Fruit fly (Drosophila melanogaster) whole organism, embryonic: ENCODE measurements around the gene Hr83.

ENCODE experiments used
- Ada2b ChIP-seq: fragments of 200-800 bp; sonication (Bioruptor generic); IDR thresholded peaks from 2 replicates; pipeline ENCODE4 v1.3.6; 2022; ENCODE audit warnings: missing biosample characterization, missing genetic modification characterization
- Aef1 ChIP-seq: fragments of 200-800 bp; sonication (Bioruptor generic); IDR thresholded peaks from 3 replicates; pipeline ENCODE4 v1.3.6; 2022; ENCODE audit warnings: missing biosample characterization, missing genetic modification characterization
- Asciz ChIP-seq: fragments of 200-800 bp; sonication (Bioruptor generic); optimal IDR thresholded peaks from 2 replicates; lab custom pipeline; 2017; ENCODE audit warnings: missing biosample characterization, mild to moderate bottlenecking, missing genetic modification characterization, missing genetic modification reagents
- Atf-2 ChIP-seq: fragments of 200-800 bp; sonication (Bioruptor generic); optimal IDR thresholded peaks from 2 replicates; lab custom pipeline; 2016; ENCODE audit warnings: missing biosample characterization, missing genetic modification characterization
- Bdp1 ChIP-seq: fragments of 200-800 bp; sonication (Bioruptor generic); optimal IDR thresholded peaks from 3 replicates; lab custom pipeline; 2016; ENCODE audit warnings: missing biosample characterization, missing genetic modification characterization
- CG10147 ChIP-seq: fragments of 200-800 bp; sonication (Bioruptor generic); optimal IDR thresholded peaks from 2 replicates; lab custom pipeline; 2019; ENCODE audit warnings: missing biosample characterization, mild to moderate bottlenecking, missing genetic modification characterization, moderate library complexity
- CG10462 ChIP-seq: fragments of 200-800 bp; sonication (Bioruptor generic); optimal IDR thresholded peaks from 2 replicates; lab custom pipeline; 2016; ENCODE audit warnings: missing biosample characterization, missing genetic modification characterization
- CG11695 ChIP-seq: fragments of 200-800 bp; sonication (Bioruptor generic); IDR thresholded peaks from 3 replicates; pipeline ENCODE4 v1.3.6; 2022; ENCODE audit warnings: missing biosample characterization, missing genetic modification characterization
- CG12155 ChIP-seq: fragments of 200-800 bp; sonication (Bioruptor generic); optimal IDR thresholded peaks from 3 replicates; lab custom pipeline; 2016; ENCODE audit warnings: missing biosample characterization, missing genetic modification characterization
- CG13287 ChIP-seq: fragments of 200-800 bp; sonication (Bioruptor generic); IDR thresholded peaks from 2 replicates; pipeline ENCODE4 v1.3.6; 2022; ENCODE audit warnings: missing biosample characterization, missing genetic modification characterization; ENCODE audit not compliant: partially characterized antibody
- CG1602 ChIP-seq: fragments of 200-800 bp; sonication (Bioruptor generic); optimal IDR thresholded peaks from 3 replicates; lab custom pipeline; 2016; ENCODE audit warnings: missing biosample characterization, missing genetic modification characterization
- CG16863 ChIP-seq: fragments of 200-800 bp; sonication (Bioruptor generic); optimal IDR thresholded peaks from 3 replicates; lab custom pipeline; 2016; ENCODE audit warnings: missing biosample characterization, missing genetic modification characterization
- CG17385 ChIP-seq: fragments of 200-800 bp; sonication (Bioruptor generic); optimal IDR thresholded peaks from 3 replicates; lab custom pipeline; 2018; ENCODE audit warnings: missing biosample characterization, mild to moderate bottlenecking, missing genetic modification characterization
- CG18599 ChIP-seq: fragments of 200-800 bp; sonication (Bioruptor generic); optimal IDR thresholded peaks from 3 replicates; lab custom pipeline; 2017; ENCODE audit warnings: missing biosample characterization, missing genetic modification characterization, mild to moderate bottlenecking, moderate library complexity, missing genetic modification reagents
- CG32767 ChIP-seq: fragments of 200-800 bp; sonication (Bioruptor generic); IDR thresholded peaks from 2 replicates; pipeline ENCODE4 v1.3.6; 2022; ENCODE audit warnings: missing biosample characterization, missing genetic modification characterization
- CG6683 ChIP-seq: fragments of 200-800 bp; sonication (Bioruptor generic); optimal IDR thresholded peaks from 2 replicates; lab custom pipeline; 2017; ENCODE audit warnings: missing biosample characterization, mild to moderate bottlenecking, missing genetic modification characterization, missing genetic modification reagents
- CG6854 ChIP-seq: fragments of 200-800 bp; sonication (Bioruptor generic); optimal IDR thresholded peaks from 3 replicates; lab custom pipeline; 2017; ENCODE audit warnings: missing biosample characterization, mild to moderate bottlenecking, missing genetic modification characterization
- CG7372 ChIP-seq: fragments of 200-800 bp; sonication (Bioruptor generic); IDR thresholded peaks from 2 replicates; pipeline ENCODE4 v1.3.6; 2022; ENCODE audit warnings: missing biosample characterization, missing genetic modification characterization
- CG7786 ChIP-seq: fragments of 200-800 bp; sonication (Bioruptor generic); optimal IDR thresholded peaks from 2 replicates; lab custom pipeline; 2016; ENCODE audit warnings: missing biosample characterization, missing genetic modification characterization
- CG9727 ChIP-seq: fragments of 200-800 bp; sonication (Bioruptor generic); optimal IDR thresholded peaks from 3 replicates; lab custom pipeline; 2017; ENCODE audit warnings: missing biosample characterization, mild to moderate bottlenecking, missing genetic modification characterization
- Camta ChIP-seq: fragments of 200-800 bp; sonication (Bioruptor generic); optimal IDR thresholded peaks from 2 replicates; lab custom pipeline; 2016; ENCODE audit warnings: missing biosample characterization, missing genetic modification characterization
- CrebB ChIP-seq: fragments of 200-800 bp; sonication (Bioruptor generic); optimal IDR thresholded peaks from 3 replicates; lab custom pipeline; 2018; ENCODE audit warnings: missing biosample characterization, mild to moderate bottlenecking, missing genetic modification characterization
- Dip3 ChIP-seq: fragments of 200-800 bp; sonication (Bioruptor generic); optimal IDR thresholded peaks from 3 replicates; lab custom pipeline; 2016; ENCODE audit warnings: missing biosample characterization, missing genetic modification characterization
- Doc2 ChIP-seq: fragments of 200-800 bp; sonication (Bioruptor generic); IDR thresholded peaks from 2 replicates; pipeline ENCODE4 v1.3.6; 2022; ENCODE audit warnings: missing biosample characterization, missing genetic modification characterization
- Fer1 ChIP-seq: fragments of 200-800 bp; sonication (Bioruptor generic); optimal IDR thresholded peaks from 2 replicates; lab custom pipeline; 2017; ENCODE audit warnings: missing biosample characterization, mild to moderate bottlenecking, missing genetic modification characterization
- H2.0 ChIP-seq: fragments of 200-800 bp; sonication (Bioruptor generic); IDR thresholded peaks from 2 replicates; pipeline ENCODE4 v1.3.6; 2022; ENCODE audit warnings: missing biosample characterization, missing genetic modification characterization
- HHEX ChIP-seq: fragments of 200-800 bp; sonication (Bioruptor generic); optimal IDR thresholded peaks from 3 replicates; lab custom pipeline; 2017; ENCODE audit warnings: missing biosample characterization, mild to moderate bottlenecking, missing genetic modification characterization, missing genetic modification reagents
- HLHmδ ChIP-seq: fragments of 200-800 bp; sonication (Bioruptor generic); optimal IDR thresholded peaks from 2 replicates; lab custom pipeline; 2018; ENCODE audit warnings: missing biosample characterization, mild to moderate bottlenecking, missing genetic modification characterization, moderate library complexity
- Hsf ChIP-seq: fragments of 200-800 bp; sonication (Bioruptor generic); optimal IDR thresholded peaks from 3 replicates; lab custom pipeline; 2016; ENCODE audit warnings: missing biosample characterization, missing genetic modification characterization
- Nf-YA ChIP-seq: fragments of 200-800 bp; sonication (Bioruptor generic); IDR thresholded peaks from 2 replicates; pipeline ENCODE4 v1.3.6; 2022; ENCODE audit warnings: missing biosample characterization, missing genetic modification characterization
- Pdp1 ChIP-seq, 2 experiments: fragments of 200-800 bp; sonication (Bioruptor generic); optimal IDR thresholded peaks; 3 replicates each; lab custom pipeline; 2016; ENCODE audit warnings: missing biosample characterization in 2 of 2, missing genetic modification characterization in 2 of 2, mild to moderate bottlenecking in 1 of 2, moderate library complexity in 1 of 2
- Ravus ChIP-seq: fragments of 200-800 bp; sonication (Bioruptor generic); IDR thresholded peaks from 2 replicates; pipeline ENCODE4 v1.3.6; 2022; ENCODE audit warnings: missing biosample characterization, missing genetic modification characterization
- Sry-δ ChIP-seq: fragments of 200-800 bp; sonication (Bioruptor generic); optimal IDR thresholded peaks from 2 replicates; lab custom pipeline; 2016; ENCODE audit warnings: missing biosample characterization, missing genetic modification characterization
- Taf1 ChIP-seq: fragments of 200-800 bp; sonication (Bioruptor generic); IDR thresholded peaks from 2 replicates; pipeline ENCODE4 v1.3.6; 2022; ENCODE audit warnings: missing biosample characterization, missing genetic modification characterization
- al ChIP-seq: fragments of 200-800 bp; sonication (Bioruptor generic); IDR thresholded peaks from 2 replicates; pipeline ENCODE4 v1.3.6; 2022; ENCODE audit warnings: missing biosample characterization, missing genetic modification characterization
- ase ChIP-seq: fragments of 200-800 bp; sonication (Bioruptor generic); IDR thresholded peaks from 3 replicates; pipeline ENCODE4 v1.3.6; 2022; ENCODE audit warnings: missing biosample characterization, missing genetic modification characterization
- ash1 ChIP-seq: fragments of 200-800 bp; sonication (Bioruptor generic); optimal IDR thresholded peaks from 2 replicates; lab custom pipeline; 2018; ENCODE audit warnings: missing biosample characterization, mild to moderate bottlenecking, missing genetic modification characterization
- ato ChIP-seq: fragments of 200-800 bp; sonication (Bioruptor generic); IDR thresholded peaks from 2 replicates; pipeline ENCODE4 v1.3.6; 2022; ENCODE audit warnings: missing biosample characterization, missing genetic modification characterization; ENCODE audit not compliant: partially characterized antibody
- bbx ChIP-seq: fragments of 200-800 bp; sonication (Bioruptor generic); IDR thresholded peaks from 2 replicates; pipeline ENCODE4 v1.3.6; 2022; ENCODE audit warnings: missing biosample characterization, missing genetic modification characterization; ENCODE audit not compliant: partially characterized antibody
- crp ChIP-seq, 2 experiments: fragments of 200-800 bp; sonication (Bioruptor generic); optimal IDR thresholded peaks; 2 replicates in 1 of 2; 3 replicates in 1 of 2; lab custom pipeline; 2017; ENCODE audit warnings: missing biosample characterization in 2 of 2, missing genetic modification characterization in 2 of 2, mild to moderate bottlenecking in 1 of 2, moderate library complexity in 1 of 2
- esg ChIP-seq: fragments of 200-800 bp; sonication (Bioruptor generic); conservative IDR thresholded peaks from 2 replicates; pipeline ENCODE4 v1.3.6; 2022; ENCODE audit warnings: missing biosample characterization, missing genetic modification characterization
- eve ChIP-seq, 2 experiments: fragments of >200 bp; optimal IDR thresholded peaks; 2 replicates each; lab custom pipeline; 2017; ENCODE audit warnings: missing biosample characterization in 2 of 2, missing genetic modification characterization in 2 of 2
- gcm ChIP-seq: fragments of 200-800 bp; sonication (Bioruptor generic); optimal IDR thresholded peaks from 2 replicates; lab custom pipeline; 2019; ENCODE audit warnings: missing biosample characterization, mild to moderate bottlenecking, missing genetic modification characterization, moderate library complexity
- jumu ChIP-seq: fragments of 200-800 bp; sonication (Bioruptor generic); optimal IDR thresholded peaks from 3 replicates; lab custom pipeline; 2016; ENCODE audit warnings: missing biosample characterization, missing genetic modification characterization
- kay ChIP-seq: fragments of 200-800 bp; sonication (Bioruptor generic); optimal IDR thresholded peaks from 2 replicates; lab custom pipeline; 2016; ENCODE audit warnings: missing biosample characterization, missing genetic modification characterization
- lilli ChIP-seq: fragments of 200-800 bp; sonication (Bioruptor generic); optimal IDR thresholded peaks from 3 replicates; lab custom pipeline; 2016; ENCODE audit warnings: missing biosample characterization, missing genetic modification characterization
- maf-S ChIP-seq: fragments of 200-800 bp; sonication (Bioruptor generic); optimal IDR thresholded peaks from 2 replicates; lab custom pipeline; 2016; ENCODE audit warnings: missing biosample characterization, missing genetic modification characterization
- mam ChIP-seq: fragments of 200-800 bp; sonication (Bioruptor generic); optimal IDR thresholded peaks from 3 replicates; lab custom pipeline; 2016; ENCODE audit warnings: missing biosample characterization, missing genetic modification characterization
- sima ChIP-seq: fragments of 200-800 bp; sonication (Bioruptor generic); optimal IDR thresholded peaks from 2 replicates; lab custom pipeline; 2016; ENCODE audit warnings: missing biosample characterization, missing genetic modification characterization
- sr ChIP-seq: fragments of 200-800 bp; sonication (Bioruptor generic); IDR thresholded peaks from 3 replicates; pipeline ENCODE4 v1.3.6; 2022; ENCODE audit warnings: missing biosample characterization, missing genetic modification characterization
- wek ChIP-seq: fragments of 200-800 bp; sonication (Bioruptor generic); optimal IDR thresholded peaks from 3 replicates; lab custom pipeline; 2018; ENCODE audit warnings: missing biosample characterization, mild to moderate bottlenecking, missing genetic modification characterization, moderate library complexity

Hr83 gene

DNA sequence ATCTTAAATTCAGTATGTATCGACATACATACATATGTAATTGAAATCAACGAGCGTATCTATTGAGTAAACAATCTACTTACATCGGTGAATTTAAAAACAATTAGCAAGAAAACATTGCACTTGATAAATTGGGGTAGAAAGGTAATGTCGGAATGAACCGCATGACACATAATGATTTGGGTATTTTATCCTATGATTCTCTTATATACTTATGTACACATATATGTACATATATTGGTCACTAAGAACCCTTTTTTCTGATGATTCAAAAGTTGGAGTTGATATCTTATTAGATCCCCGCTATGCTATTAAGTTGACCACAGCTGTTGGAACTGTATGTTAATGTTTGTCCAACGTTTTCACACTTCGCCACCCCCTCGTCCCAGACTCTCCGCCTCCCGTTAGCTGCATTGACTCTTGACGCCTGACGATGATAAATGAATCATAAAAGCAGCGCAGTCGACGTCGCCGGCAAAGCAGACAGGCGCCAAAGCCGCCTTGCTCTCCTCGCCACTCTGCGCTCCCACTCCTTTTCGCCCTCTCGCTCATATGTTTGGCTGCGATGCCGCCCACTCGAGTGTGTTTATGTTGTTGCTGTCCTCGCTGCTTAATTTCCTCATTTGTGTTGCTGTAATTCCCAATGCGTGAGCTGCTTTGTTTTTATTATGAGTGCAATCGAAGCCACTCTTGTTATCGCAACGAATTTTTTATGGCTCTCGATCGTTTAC, 4.0 kb downstream of the Hr83 start (continued):
- TF ChIP-seq sr (GFP tag; lab: Robert Waterston, UW) = peak; percentile 95
- no peak for TF ChIP-seq CG16863 (GFP tag; lab: Kevin White, UChicago)
- TF ChIP-seq Ravus (GFP tag; lab: Robert Waterston, UW) = no peak
- no peak for TF ChIP-seq H2.0 (GFP tag; lab: Robert Waterston, UW)
- TF ChIP-seq maf-S = no peak
- TF ChIP-seq ato = no peak
- no peak for TF ChIP-seq esg
- no peak for TF ChIP-seq CG7372
- no peak for TF ChIP-seq crp (GFP tag; optimal IDR thresholded peaks at IDR 0.05; lab: Kevin White, UChicago)
- no peak for TF ChIP-seq CG13287 (GFP tag; lab: Robert Waterston, UW)
- peak; percentile 7 for TF ChIP-seq CG17385 (GFP tag; lab: Kevin White, UChicago)
- no peak for TF ChIP-seq bbx (GFP tag; lab: Robert Waterston, UW)
- TF ChIP-seq CG7786 = no peak
- no peak for TF ChIP-seq sima (GFP tag; lab: Kevin White, UChicago)
- TF ChIP-seq HHEX = peak; percentile 20
- no peak for TF ChIP-seq Camta (GFP tag; lab: Kevin White, UChicago)
- TF ChIP-seq Dip3 (GFP tag; lab: Kevin White, UChicago) = no peak
- peak; percentile 33 for TF ChIP-seq Asciz (GFP tag; lab: Kevin White, UChicago)
- TF ChIP-seq Aef1 (GFP tag; lab: Robert Waterston, UW) = no peak
- TF ChIP-seq jumu (GFP tag; lab: Kevin White, UChicago) = peak; percentile 4
- no peak for TF ChIP-seq CG12155 (GFP tag; lab: Kevin White, UChicago)
- TF ChIP-seq CG11695 (GFP tag; lab: Robert Waterston, UW) = 0 out of 3 replicates have a peak, but pooled peaks have one; percentile 19
- TF ChIP-seq al (GFP tag; lab: Robert Waterston, UW) = no peak
- TF ChIP-seq Sry-δ (GFP tag; lab: Kevin White, UChicago) = no peak
- no peak for TF ChIP-seq CG6854
- TF ChIP-seq Atf-2 (GFP tag; lab: Kevin White, UChicago) = no peak
- no peak for TF ChIP-seq CrebB (tag; lab: Kevin White, UChicago)
- no peak for TF ChIP-seq CG6683 (GFP tag; lab: Kevin White, UChicago)
- TF ChIP-seq gcm (GFP tag; lab: Kevin White, UChicago) = no peak
- TF ChIP-seq wek = no peak
- no peak for TF ChIP-seq HLHmδ (GFP tag; lab: Kevin White, UChicago)
- no peak for TF ChIP-seq ash1
- TF ChIP-seq Pdp1 (GFP tag; optimal IDR thresholded peaks at IDR 0.05; lab: Kevin White, UChicago) = no peak
- TF ChIP-seq CG9727 (GFP tag; lab: Kevin White, UChicago) = peak; percentile 7
- TF ChIP-seq CG32767 (GFP tag; lab: Robert Waterston, UW) = no peak
- TF ChIP-seq Hsf (GFP tag; lab: Kevin White, UChicago) = peak; percentile 4
- TF ChIP-seq Ada2b (GFP tag; lab: Robert Waterston, UW) = no peak
- no peak for TF ChIP-seq CG18599
- TF ChIP-seq CG10147 (GFP tag; lab: Kevin White, UChicago) = peak; percentile 5
- no peak for TF ChIP-seq Nf-YA
- TF ChIP-seq kay (GFP tag; lab: Kevin White, UChicago) = peak; percentile 2
- peak; percentile 11 for TF ChIP-seq mam (GFP tag; lab: Kevin White, UChicago)
- no peak for TF ChIP-seq Doc2 (GFP tag; lab: Robert Waterston, UW)
- no peak for TF ChIP-seq Fer1
- TF ChIP-seq Bdp1 (GFP tag; lab: Kevin White, UChicago) = no peak
- peak; percentile 15 for TF ChIP-seq CG1602 (GFP tag; lab: Kevin White, UChicago)
- TF ChIP-seq lilli = no peak
- TF ChIP-seq ase (GFP tag; lab: Robert Waterston, UW) = no peak
- TF ChIP-seq eve (GFP tag; optimal IDR thresholded peaks at IDR 0.05; lab: Kevin White, UChicago) = no peak
- TF ChIP-seq CG10462 (GFP tag; lab: Kevin White, UChicago) = no peak
- TF ChIP-seq Taf1 (GFP tag; lab: Robert Waterston, UW) = no peak
